Fruit fly (Drosophila melanogaster): ENCODE data around the gene CG15211.

- TF ChIP-seq CG17806 (tag; optimal IDR thresholded peaks at IDR 0.05), result no peak
- no peak for TF ChIP-seq Pif1A (GFP tag; optimal IDR thresholded peaks at IDR 0.05)
- TF ChIP-seq CG8301 (tag; optimal IDR thresholded peaks at IDR 0.05), result no peak
- no peak for TF ChIP-seq rn (GFP tag; IDR thresholded peaks at IDR 0.05)
- TF ChIP-seq CG15710 (tag; optimal IDR thresholded peaks at IDR 0.05), result no peak
- no peak for TF ChIP-seq CG12605 (GFP tag; IDR thresholded peaks at IDR 0.05)
These were observed 15.0 kb downstream of the CG15211 start for dm6 chrX:10787352-10787751.
